Fruit fly (Drosophila melanogaster) whole organism, pupa: ENCODE data around the gene CG15877.

ENCODE experiments used
- CG10348 ChIP-seq: fragments of 200-800 bp; sonication (Bioruptor generic); IDR thresholded peaks from 2 replicates; pipeline ENCODE4 v1.3.6; 2022; ENCODE audit warnings: missing biosample characterization, missing genetic modification characterization
- CG12605 ChIP-seq: fragments of 200-800 bp; sonication (Bioruptor generic); IDR thresholded peaks from 2 replicates; pipeline ENCODE4 v1.3.6; 2022; ENCODE audit warnings: missing biosample characterization, missing genetic modification characterization
- CG13204 ChIP-seq: fragments of 200-800 bp; sonication (Bioruptor generic); optimal IDR thresholded peaks from 2 replicates; lab custom pipeline; 2018; ENCODE audit warnings: missing biosample characterization, mild to moderate bottlenecking, missing genetic modification characterization, moderate library complexity
- CG14655 ChIP-seq: fragments of 200-800 bp; sonication (Bioruptor generic); optimal IDR thresholded peaks from 3 replicates; lab custom pipeline; 2017; ENCODE audit warnings: mild to moderate bottlenecking, missing biosample characterization, missing genetic modification reagents, missing genetic modification characterization
- CG32121 ChIP-seq: fragments of 200-800 bp; sonication (Bioruptor generic); IDR thresholded peaks from 2 replicates; pipeline ENCODE4 v1.3.6; 2022; ENCODE audit warnings: missing biosample characterization, missing genetic modification characterization
- CG34367 ChIP-seq: fragments of 200-800 bp; sonication (Bioruptor generic); optimal IDR thresholded peaks from 2 replicates; lab custom pipeline; 2018; ENCODE audit warnings: missing biosample characterization, mild to moderate bottlenecking, missing genetic modification characterization
- CG4496 ChIP-seq: fragments of 200-800 bp; sonication (Bioruptor generic); IDR thresholded peaks from 3 replicates; pipeline ENCODE4 v1.3.6; 2022; ENCODE audit warnings: missing biosample characterization, missing genetic modification characterization
- CG8159 ChIP-seq: fragments of 200-800 bp; sonication (Bioruptor generic); optimal IDR thresholded peaks from 3 replicates; lab custom pipeline; 2018; ENCODE audit warnings: missing biosample characterization, mild to moderate bottlenecking, missing genetic modification characterization, moderate library complexity
- CG8301 ChIP-seq: fragments of 200-800 bp; sonication (Bioruptor generic); optimal IDR thresholded peaks from 2 replicates; lab custom pipeline; 2018; ENCODE audit warnings: missing biosample characterization, mild to moderate bottlenecking, missing genetic modification characterization
- CG9948 ChIP-seq: fragments of 200-800 bp; sonication (Bioruptor generic); optimal IDR thresholded peaks from 2 replicates; lab custom pipeline; 2018; ENCODE audit warnings: missing biosample characterization, mild to moderate bottlenecking, missing genetic modification characterization, moderate library complexity
- D1 ChIP-seq: fragments of 200-800 bp; sonication (Bioruptor generic); optimal IDR thresholded peaks from 2 replicates; lab custom pipeline; 2018; ENCODE audit warnings: missing biosample characterization, mild to moderate bottlenecking, missing genetic modification characterization, moderate library complexity
- EcR ChIP-seq: fragments of 200-800 bp; sonication (Bioruptor generic); optimal IDR thresholded peaks from 3 replicates; lab custom pipeline; 2019; ENCODE audit warnings: missing biosample characterization, missing genetic modification characterization, mild to moderate bottlenecking, moderate library complexity, missing genetic modification reagents
- Pif1B ChIP-seq: fragments of 200-800 bp; sonication (Bioruptor generic); optimal IDR thresholded peaks from 3 replicates; lab custom pipeline; 2016; ENCODE audit warnings: missing biosample characterization, missing genetic modification characterization

dm6 chr3L:2378549-2378948 lies 1.2 kb upstream of the CG15877 start:
- TF ChIP-seq CG32121 (GFP tag; lab: Robert Waterston, UW): no peak
- no peak for TF ChIP-seq CG8159 (tag; lab: Kevin White, UChicago)
- TF ChIP-seq Pif1B: no peak
- TF ChIP-seq CG12605 (GFP tag; lab: Robert Waterston, UW): no peak
- TF ChIP-seq CG8301 (tag; lab: Kevin White, UChicago): no peak
- no peak for TF ChIP-seq CG10348 (GFP tag; lab: Robert Waterston, UW)
- TF ChIP-seq CG4496: no peak
- TF ChIP-seq CG14655 (GFP tag; lab: Kevin White, UChicago): no peak
- TF ChIP-seq CG9948 (tag; lab: Kevin White, UChicago): no peak
- TF ChIP-seq D1 (tag; lab: Kevin White, UChicago): no peak
- no peak for TF ChIP-seq CG13204 (GFP tag; lab: Kevin White, UChicago)
- TF ChIP-seq EcR (GFP tag; lab: Kevin White, UChicago): no peak
- no peak for TF ChIP-seq CG34367
